Fruit fly (Drosophila melanogaster): Measurements from ENCODE around the gene TfIIFalpha.

The TfIIFalpha gene

dm6 chr3R:6382733-6383465, 2.6 kb downstream of the TfIIFalpha start, which contains the start of gene gzl (continued):
- TF ChIP-seq Fer3 (tag; optimal IDR thresholded peaks at IDR 0.05) (no peak), E2f1 (GFP tag; IDR thresholded peaks at IDR 0.05) (no peak), CG4282 (GFP tag; optimal IDR thresholded peaks at IDR 0.05) (no peak), CG13894 (tag; optimal IDR thresholded peaks at IDR 0.05) (no peak), bbx (GFP tag; IDR thresholded peaks at IDR 0.05; ENCODE audit: partially characterized antibody) (peak; percentile 99), CG18599 (GFP tag; optimal IDR thresholded peaks at IDR 0.05) (no peak), slp2 (GFP tag; optimal IDR thresholded peaks at IDR 0.05) (no peak), CG16779 (GFP tag; IDR thresholded peaks at IDR 0.05) (no peak), Lhr (GFP tag; optimal IDR thresholded peaks at IDR 0.05) (no peak), HLH4C (GFP tag; IDR thresholded peaks at IDR 0.05; ENCODE audit: partially characterized antibody) (peak; percentile 96), CG34376 (GFP tag; optimal IDR thresholded peaks at IDR 0.05) (peak; percentile 10), CG14441 (GFP tag; IDR thresholded peaks at IDR 0.05) (no peak), sens (GFP tag) (peak; percentile 31), CG6813 (GFP tag; optimal IDR thresholded peaks at IDR 0.05) (no peak), psq (GFP tag; optimal IDR thresholded peaks at IDR 0.05) (no peak), unc-4 (GFP tag; IDR thresholded peaks at IDR 0.05; ENCODE audit: partially characterized antibody) (peak; percentile 96), trh (GFP tag; optimal IDR thresholded peaks at IDR 0.05) (no peak), CG13123 (GFP tag; optimal IDR thresholded peaks at IDR 0.05) (no peak), Opbp (GFP tag; IDR thresholded peaks at IDR 0.05; ENCODE audit: partially characterized antibody) (peak; percentile 98), CG1647 (GFP tag; optimal IDR thresholded peaks at IDR 0.05) (no peak), CG4730 (GFP tag; IDR thresholded peaks at IDR 0.05) (no peak), ems (GFP tag; optimal IDR thresholded peaks at IDR 0.05) (no peak), crc (GFP tag; optimal IDR thresholded peaks at IDR 0.05) (no peak), inv (GFP tag; IDR thresholded peaks at IDR 0.05; ENCODE audit: partially characterized antibody) (peak; percentile 96), esg (GFP tag; conservative IDR thresholded peaks at IDR 0.05) (no peak), CG2120 (GFP tag; optimal IDR thresholded peaks at IDR 0.05) (peak; percentile 34), sna (GFP tag; IDR thresholded peaks at IDR 0.05; ENCODE audit: partially characterized antibody) (peak; percentile 95), prd (optimal IDR thresholded peaks at IDR 0.05) (no peak), prd (GFP tag; IDR thresholded peaks at IDR 0.05) (no peak), CG3407 (GFP tag; optimal IDR thresholded peaks at IDR 0.05) (no peak), cato (GFP tag; optimal IDR thresholded peaks at IDR 0.05; ENCODE audit: borderline replicate concordance) (no peak), z (GFP tag; IDR thresholded peaks at IDR 0.05) (no peak), corto (GFP tag; optimal IDR thresholded peaks at IDR 0.05) (no peak), lbe (GFP tag; optimal IDR thresholded peaks at IDR 0.05) (peak; percentile 46), zf30C (GFP tag; optimal IDR thresholded peaks at IDR 0.05) (no peak), CG1792 (GFP tag; optimal IDR thresholded peaks at IDR 0.05) (no peak), Fer2 (tag; optimal IDR thresholded peaks at IDR 0.05) (no peak), Ets65A (GFP tag) (no peak), sob (GFP tag; IDR thresholded peaks at IDR 0.05) (peak; percentile 29; the same call in 1 of the 2 replicates), Bgb (GFP tag; IDR thresholded peaks at IDR 0.05; ENCODE audit: partially characterized antibody) (peak; percentile 98), CG8924 (tag; optimal IDR thresholded peaks at IDR 0.05) (no peak), chn (GFP tag; optimal IDR thresholded peaks at IDR 0.05) (no peak), Doc3 (GFP tag; IDR thresholded peaks at IDR 0.05; ENCODE audit: partially characterized antibody) (peak; percentile 92), Dp (GFP tag; optimal IDR thresholded peaks at IDR 0.05) (peak; percentile 64), Xrp1 (GFP tag; IDR thresholded peaks at IDR 0.05) (peak; percentile 19; the same call in 1 of the 2 replicates), CG15479 (GFP tag; optimal IDR thresholded peaks at IDR 0.05) (peak; percentile 36), CoRest (tag; optimal IDR thresholded peaks at IDR 0.05) (peak; percentile 27), CG14860 (GFP tag; IDR thresholded peaks at IDR 0.05; ENCODE audit: partially characterized antibody) (peak; percentile 96), Camta (GFP tag; optimal IDR thresholded peaks at IDR 0.05) (no peak)

Measured in whole organism, embryonic.